Worm (Caenorhabditis elegans): ENCODE results near the gene F55A11.6.
A peak's percentile ranks its signal among the peaks of the same experiment; 100 is the strongest.

The F55A11.6 gene

DNA sequence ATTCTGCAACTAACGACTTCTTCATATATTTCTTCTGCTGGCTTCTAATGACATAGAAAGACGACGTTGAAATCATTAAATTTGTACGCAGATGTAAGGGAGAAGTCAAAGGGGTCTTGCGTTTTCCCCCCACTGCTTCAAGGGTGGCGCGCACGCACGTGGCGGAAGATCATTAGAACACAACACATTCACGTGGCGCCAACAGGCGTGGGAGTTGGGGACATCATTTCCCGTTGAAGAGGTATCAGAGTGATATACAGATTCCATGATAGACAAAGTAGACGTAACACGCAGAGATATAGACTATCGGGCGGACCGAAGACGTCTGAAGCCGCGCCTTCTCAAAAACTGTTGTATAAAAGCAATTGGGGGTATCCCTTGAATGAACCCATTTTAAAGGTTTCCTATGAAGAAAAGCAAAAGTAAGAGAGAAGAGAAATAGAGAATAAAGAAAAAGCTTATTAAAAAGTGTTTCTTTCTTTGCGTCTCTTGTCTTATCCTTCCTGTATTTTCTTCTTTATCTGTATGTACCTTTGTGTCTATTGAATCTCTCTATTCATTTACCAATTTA lies 22.7 kb downstream of the F55A11.6 start (continued):
- TF ChIP-seq attf-4 (tag; optimal IDR thresholded peaks at IDR 0.05) (no peak), zag-1 (tag; optimal IDR thresholded peaks at IDR 0.05) (no peak), madf-9 (GFP tag; conservative IDR thresholded peaks at IDR 0.05) (no peak), skn-1 (tag; optimal IDR thresholded peaks at IDR 0.05) (no peak), dmd-9 (GFP tag; IDR thresholded peaks at IDR 0.05) (no peak), mep-1 (tag; optimal IDR thresholded peaks at IDR 0.05) (peak; percentile 49), ceh-62 (tag; optimal IDR thresholded peaks at IDR 0.05) (no peak), ctbp-1 (GFP tag; IDR thresholded peaks at IDR 0.05) (peak; percentile 74), hlh-30 (tag; optimal IDR thresholded peaks at IDR 0.05; ENCODE audit: insufficient read depth) (peak; percentile 82), ces-1 (GFP tag; optimal IDR thresholded peaks at IDR 0.05) (no peak), nhr-28 (tag; optimal IDR thresholded peaks at IDR 0.05) (peak; percentile 32), unc-62 (GFP tag; optimal IDR thresholded peaks at IDR 0.05 in 1 of 2) (peak in 1 of 2 experiments; percentile 93), unc-62 (tag; optimal IDR thresholded peaks at IDR 0.05) (no peak), dmd-8 (GFP tag; IDR thresholded peaks at IDR 0.05) (no peak), nhr-102 (tag; optimal IDR thresholded peaks at IDR 0.05) (peak; percentile 84), mdl-1 (tag; optimal IDR thresholded peaks at IDR 0.05) (peak; percentile 88 to 92), lin-29 (GFP tag; IDR thresholded peaks at IDR 0.05) (peak; percentile 63; the same call in 1 of the 2 replicates), D1046.2 (GFP tag; IDR thresholded peaks at IDR 0.05) (no peak), set-16 (GFP tag; IDR thresholded peaks at IDR 0.05) (no peak), lin-13 (GFP tag; optimal IDR thresholded peaks at IDR 0.05) (no peak), lin-38 (GFP tag; IDR thresholded peaks at IDR 0.05) (peak; percentile 37; the same call in 1 of the 2 replicates), unc-39 (tag; optimal IDR thresholded peaks at IDR 0.05) (no peak), spr-1 (tag; optimal IDR thresholded peaks at IDR 0.05) (peak; percentile 84), ztf-7 (tag; optimal IDR thresholded peaks at IDR 0.05) (no peak), hmg-1.1 (GFP tag; IDR thresholded peaks at IDR 0.05) (0 out of 2 replicates have a peak, but pooled peaks have one; percentile 34), ceh-20 (GFP tag; IDR thresholded peaks at IDR 0.05) (peak; percentile 65; the same call in 1 of the 2 replicates), Y75B8A.6 (GFP tag; IDR thresholded peaks at IDR 0.05) (no peak), hlh-11 (tag; optimal IDR thresholded peaks at IDR 0.05) (peak; percentile 94), jun-1 (tag; optimal IDR thresholded peaks at IDR 0.05) (peak; percentile 49), ceh-82 (tag; optimal IDR thresholded peaks at IDR 0.05) (no peak), nhr-10 (tag; optimal IDR thresholded peaks at IDR 0.05) (peak; percentile 28), Y48G9A.11 (GFP tag; IDR thresholded peaks at IDR 0.05) (no peak), nhr-41 (GFP tag; IDR thresholded peaks at IDR 0.05) (peak; percentile 44; the same call in 1 of the 2 replicates), egl-27 (tag; optimal IDR thresholded peaks at IDR 0.05) (no peak), aha-1 (tag) (no peak), snpc-1.2 (GFP tag; IDR thresholded peaks at IDR 0.05) (no peak), daf-8 (GFP tag; IDR thresholded peaks at IDR 0.05) (no peak), ztf-11 (tag; optimal IDR thresholded peaks at IDR 0.05) (no peak), ZK546.5 (tag; optimal IDR thresholded peaks at IDR 0.05) (no peak), vab-7 (GFP tag; IDR thresholded peaks at IDR 0.05) (no peak), lin-15B (tag; optimal IDR thresholded peaks at IDR 0.05) (no peak)

DNA sequence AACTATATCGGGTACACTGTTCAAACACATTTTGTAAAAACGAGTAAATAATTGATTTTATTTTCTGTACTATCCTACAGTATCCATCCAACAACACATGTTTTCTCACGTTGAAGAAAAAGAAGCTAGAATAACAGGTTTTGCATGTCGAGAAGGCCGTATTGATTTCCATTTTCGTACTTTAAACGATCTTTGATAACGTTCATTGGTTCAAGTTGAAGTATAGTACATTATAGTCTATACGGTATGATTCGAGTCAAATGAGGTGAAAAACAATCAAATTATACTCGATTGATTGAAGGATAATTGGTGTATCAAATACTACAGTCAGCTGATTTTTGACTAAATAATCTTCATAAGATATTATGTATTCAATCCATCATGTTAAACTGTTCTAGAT lies 23.8 kb downstream of the F55A11.6 start:
- TF ChIP-seq T20F7.1 (GFP tag; optimal IDR thresholded peaks at IDR 0.05) (peak; percentile 24), Y48G9A.11 (GFP tag; IDR thresholded peaks at IDR 0.05) (no peak), lsy-2 (tag; optimal IDR thresholded peaks at IDR 0.05) (peak in 1 of 2 experiments; percentile 34), spr-1 (tag; optimal IDR thresholded peaks at IDR 0.05) (no peak), daf-16 (GFP tag; optimal IDR thresholded peaks at IDR 0.05) (no peak), daf-16 (tag; optimal IDR thresholded peaks at IDR 0.05) (no peak), madf-9 (GFP tag; conservative IDR thresholded peaks at IDR 0.05) (no peak), lin-15B (tag; optimal IDR thresholded peaks at IDR 0.05) (no peak), nhr-48 (tag; optimal IDR thresholded peaks at IDR 0.05) (peak; percentile 56), ztf-7 (tag; optimal IDR thresholded peaks at IDR 0.05) (no peak), dve-1 (tag; optimal IDR thresholded peaks at IDR 0.05; ENCODE audit: insufficient read depth) (peak; percentile 1), zfp-3 (GFP tag; conservative IDR thresholded peaks at IDR 0.05) (no peak), lin-38 (GFP tag; IDR thresholded peaks at IDR 0.05) (no peak), ztf-11 (tag; optimal IDR thresholded peaks at IDR 0.05) (no peak), mxl-3 (GFP tag; optimal IDR thresholded peaks at IDR 0.05) (no peak), F10B5.3 (tag; optimal IDR thresholded peaks at IDR 0.05) (no peak), mdl-1 (tag; optimal IDR thresholded peaks at IDR 0.05) (peak in 1 of 2 experiments; percentile 17), hlh-11 (tag; optimal IDR thresholded peaks at IDR 0.05) (peak; percentile 20), nhr-28 (tag; optimal IDR thresholded peaks at IDR 0.05) (peak; percentile 28)

All from whole organism, L4 larva.